Worm (Caenorhabditis elegans): ENCODE measurements around the gene rig-4.

rig-4 gene

DNA sequence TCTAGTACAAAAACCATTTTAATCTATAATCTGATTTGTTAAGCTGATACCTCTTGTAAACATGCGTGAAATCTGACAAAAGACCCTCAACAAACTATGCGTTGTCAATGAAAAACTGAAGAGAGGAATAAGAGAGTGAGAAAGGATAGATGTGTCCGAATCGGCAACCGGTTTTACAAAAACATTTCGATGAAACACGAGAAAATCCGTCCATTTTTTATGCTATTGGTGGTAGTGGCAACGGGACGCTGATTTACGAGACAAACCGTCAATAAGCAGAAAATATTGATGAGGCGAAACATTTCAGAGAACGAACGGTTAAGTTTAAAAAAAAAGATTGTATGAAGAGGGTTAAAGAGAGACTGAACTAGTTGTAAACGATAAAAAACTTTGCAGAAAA is 38.1 kb upstream of the rig-4 start:
- no peak for TF ChIP-seq elt-2 (tag; optimal IDR thresholded peaks at IDR 0.05)

- TF ChIP-seq tbx-2 (tag; optimal IDR thresholded peaks at IDR 0.05), result peak; percentile 17
- no peak for TF ChIP-seq ceh-9 (tag; optimal IDR thresholded peaks at IDR 0.05)
- no peak for TF ChIP-seq nhr-11 (tag; optimal IDR thresholded peaks at IDR 0.05)
- TF ChIP-seq fax-1 (tag; optimal IDR thresholded peaks at IDR 0.05), result no peak
- TF ChIP-seq pha-2 (tag; optimal IDR thresholded peaks at IDR 0.05), result no peak
- no peak for TF ChIP-seq rnt-1 (tag; optimal IDR thresholded peaks at IDR 0.05)
- TF ChIP-seq ceh-2 (tag; optimal IDR thresholded peaks at IDR 0.05), result no peak
- no peak for TF ChIP-seq syd-9 (tag; optimal IDR thresholded peaks at IDR 0.05)
- peak; percentile 75 for TF ChIP-seq ceh-34 (tag; optimal IDR thresholded peaks at IDR 0.05)
- TF ChIP-seq ceh-31 (tag; optimal IDR thresholded peaks at IDR 0.05), result peak; percentile 31
- TF ChIP-seq unc-42 (tag; optimal IDR thresholded peaks at IDR 0.05), result peak; percentile 89
- no peak for TF ChIP-seq K02D7.2 (tag; optimal IDR thresholded peaks at IDR 0.05)
- TF ChIP-seq pat-9 (tag; optimal IDR thresholded peaks at IDR 0.05), result no peak
These were observed 36.8 kb upstream of the rig-4 start for ce11 chrIV:8040610-8041317.

DNA sequence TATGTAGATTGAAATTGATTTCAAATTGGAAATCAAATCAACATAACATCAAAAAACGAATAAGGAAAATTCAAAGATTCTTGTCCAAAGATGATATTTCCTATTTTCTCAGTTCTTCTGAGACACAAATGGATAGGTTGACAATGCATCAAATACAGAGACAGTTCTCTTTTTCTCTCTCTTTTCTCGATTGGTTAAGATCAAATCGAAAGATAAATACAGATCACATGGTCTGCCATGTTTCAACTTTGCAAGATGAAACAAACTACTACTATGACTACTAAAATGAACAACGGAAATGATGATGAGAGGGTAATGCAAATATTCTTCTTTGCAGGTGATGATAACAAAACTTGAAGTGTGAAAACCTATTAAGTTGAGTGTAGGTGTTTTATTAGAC is 32.6 kb upstream of the rig-4 start:
- TF ChIP-seq ceh-19 (GFP tag; optimal IDR thresholded peaks at IDR 0.05) (no peak), C08G9.2 (tag; optimal IDR thresholded peaks at IDR 0.05) (no peak)

ce11 chrIV:8034182-8034581 is 30.3 kb upstream of the rig-4 start:
- TF ChIP-seq K09A11.1 (tag; optimal IDR thresholded peaks at IDR 0.05; ENCODE audit: insufficient read depth), result no peak
- TF ChIP-seq lim-6 (tag; optimal IDR thresholded peaks at IDR 0.05), result no peak
- no peak for TF ChIP-seq dmd-4 (tag; optimal IDR thresholded peaks at IDR 0.05; ENCODE audit: borderline replicate concordance)
- TF ChIP-seq eyg-1 (tag; optimal IDR thresholded peaks at IDR 0.05), result no peak
- no peak for TF ChIP-seq sox-2 (GFP tag; IDR thresholded peaks at IDR 0.05)
- no peak for TF ChIP-seq pha-4 (tag; optimal IDR thresholded peaks at IDR 0.05)

DNA sequence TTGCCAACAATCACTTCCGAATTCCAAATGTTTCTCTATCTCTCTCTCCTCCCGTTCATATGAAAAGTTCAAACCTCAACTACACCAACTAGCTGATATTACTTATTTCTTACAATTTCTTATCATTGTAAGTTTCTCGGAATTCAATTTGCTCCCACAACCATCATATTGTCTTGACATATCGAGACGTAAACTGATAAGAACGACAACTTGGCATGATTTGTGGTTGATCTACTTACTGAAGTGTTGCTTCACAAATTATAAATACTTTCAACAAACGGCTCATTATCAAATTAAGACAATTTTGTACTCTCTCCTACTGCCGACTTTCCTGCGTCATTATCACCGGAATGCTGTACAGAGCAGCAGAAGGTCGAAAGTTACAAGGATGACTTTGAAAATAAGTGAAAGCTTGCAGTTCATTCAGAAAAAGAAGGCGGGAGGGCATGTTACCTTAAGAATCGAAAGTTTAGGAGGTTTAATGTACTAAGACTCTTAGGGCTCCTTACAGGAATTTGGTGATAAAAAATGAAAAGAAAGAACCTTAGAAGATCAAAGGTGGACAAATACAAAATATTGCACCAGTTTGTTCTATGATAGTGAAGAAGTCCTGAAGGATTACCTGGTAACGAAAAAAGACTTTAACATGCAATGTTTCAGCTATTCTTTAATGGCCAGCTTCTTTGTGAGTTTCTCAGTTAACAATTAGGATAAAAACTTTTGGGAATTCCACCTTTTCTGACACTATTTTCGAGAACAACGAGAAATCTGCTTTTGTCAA is 28.4 kb upstream of the rig-4 start:
- TF ChIP-seq elt-2 (tag; optimal IDR thresholded peaks at IDR 0.05) (peak; percentile 69), lin-11 (tag; optimal IDR thresholded peaks at IDR 0.05) (no peak)

DNA sequence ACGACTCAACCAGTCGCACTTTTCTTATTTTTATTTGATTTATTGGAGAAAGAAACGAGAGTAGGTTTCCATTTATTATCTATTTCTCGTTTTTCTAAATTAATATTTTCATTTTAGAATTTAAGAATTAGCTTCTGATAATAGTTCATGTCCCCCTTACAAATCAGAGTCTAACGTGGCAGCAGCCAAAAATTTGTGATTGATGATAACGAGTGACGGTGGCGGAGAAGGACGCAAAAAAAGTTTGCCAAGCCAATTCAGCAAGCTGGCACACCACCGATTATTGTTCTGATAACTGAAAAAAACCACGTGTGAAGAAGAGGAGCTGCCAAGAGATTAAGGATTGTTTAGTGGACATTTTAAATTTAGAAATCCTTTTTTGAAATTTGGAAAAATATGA is 26.2 kb upstream of the rig-4 start:
- TF ChIP-seq madf-2 (tag; optimal IDR thresholded peaks at IDR 0.05), result no peak
- TF ChIP-seq C38D4.7 (GFP tag; optimal IDR thresholded peaks at IDR 0.05), result no peak
- no peak for TF ChIP-seq hlh-6 (tag; optimal IDR thresholded peaks at IDR 0.05)
- no peak for TF ChIP-seq ceh-22 (tag; optimal IDR thresholded peaks at IDR 0.05)
- no peak for TF ChIP-seq hlh-30 (tag; optimal IDR thresholded peaks at IDR 0.05; ENCODE audit: insufficient read depth)
- no peak for TF ChIP-seq Y22D7AL.16 (tag; optimal IDR thresholded peaks at IDR 0.05)
- TF ChIP-seq ztf-16 (tag; optimal IDR thresholded peaks at IDR 0.05), result no peak
- TF ChIP-seq eyg-1 (tag; optimal IDR thresholded peaks at IDR 0.05), result no peak
- TF ChIP-seq pax-1 (tag; optimal IDR thresholded peaks at IDR 0.05), result no peak
- TF ChIP-seq fkh-6 (tag; optimal IDR thresholded peaks at IDR 0.05), result no peak
- TF ChIP-seq K02D7.2 (tag; optimal IDR thresholded peaks at IDR 0.05), result no peak
- no peak for TF ChIP-seq K09A11.1 (tag; optimal IDR thresholded peaks at IDR 0.05; ENCODE audit: insufficient read depth)
- TF ChIP-seq ref-2 (tag; optimal IDR thresholded peaks at IDR 0.05), result no peak
- no peak for TF ChIP-seq fkh-10 (GFP tag; optimal IDR thresholded peaks at IDR 0.05)
- no peak for TF ChIP-seq ceh-2 (tag; optimal IDR thresholded peaks at IDR 0.05)
- TF ChIP-seq ceh-48 (tag; optimal IDR thresholded peaks at IDR 0.05), result no peak
- TF ChIP-seq nhr-232 (tag; optimal IDR thresholded peaks at IDR 0.05), result no peak
- TF ChIP-seq T23F11.4 (GFP tag; optimal IDR thresholded peaks at IDR 0.05), result no peak
- TF ChIP-seq pha-2 (tag; optimal IDR thresholded peaks at IDR 0.05), result no peak
- TF ChIP-seq ceh-34 (tag; optimal IDR thresholded peaks at IDR 0.05), result no peak

All from whole organism, late embryonic.